Fruit fly (Drosophila melanogaster) whole organism, pupa: ENCODE results near the gene RpL7-like.

Source experiments
- CG10348 ChIP-seq: fragments of 200-800 bp; sonication (Bioruptor generic); IDR thresholded peaks from 2 replicates; pipeline ENCODE4 v1.3.6; 2022; ENCODE audit warnings: missing biosample characterization, missing genetic modification characterization
- CG12605 ChIP-seq: fragments of 200-800 bp; sonication (Bioruptor generic); IDR thresholded peaks from 2 replicates; pipeline ENCODE4 v1.3.6; 2022; ENCODE audit warnings: missing biosample characterization, missing genetic modification characterization
- CG13204 ChIP-seq: fragments of 200-800 bp; sonication (Bioruptor generic); optimal IDR thresholded peaks from 2 replicates; lab custom pipeline; 2018; ENCODE audit warnings: missing biosample characterization, mild to moderate bottlenecking, missing genetic modification characterization, moderate library complexity
- CG17806 ChIP-seq: fragments of 200-800 bp; sonication (Bioruptor generic); optimal IDR thresholded peaks from 2 replicates; lab custom pipeline; 2018; ENCODE audit warnings: missing biosample characterization, mild to moderate bottlenecking, missing genetic modification characterization, moderate library complexity
- CG4496 ChIP-seq: fragments of 200-800 bp; sonication (Bioruptor generic); IDR thresholded peaks from 3 replicates; pipeline ENCODE4 v1.3.6; 2022; ENCODE audit warnings: missing biosample characterization, missing genetic modification characterization
- CG8159 ChIP-seq: fragments of 200-800 bp; sonication (Bioruptor generic); optimal IDR thresholded peaks from 3 replicates; lab custom pipeline; 2018; ENCODE audit warnings: missing biosample characterization, mild to moderate bottlenecking, missing genetic modification characterization, moderate library complexity
- CG8301 ChIP-seq: fragments of 200-800 bp; sonication (Bioruptor generic); optimal IDR thresholded peaks from 2 replicates; lab custom pipeline; 2018; ENCODE audit warnings: missing biosample characterization, mild to moderate bottlenecking, missing genetic modification characterization
- CG9948 ChIP-seq: fragments of 200-800 bp; sonication (Bioruptor generic); optimal IDR thresholded peaks from 2 replicates; lab custom pipeline; 2018; ENCODE audit warnings: missing biosample characterization, mild to moderate bottlenecking, missing genetic modification characterization, moderate library complexity
- EcR ChIP-seq: fragments of 200-800 bp; sonication (Bioruptor generic); optimal IDR thresholded peaks from 3 replicates; lab custom pipeline; 2019; ENCODE audit warnings: missing biosample characterization, missing genetic modification characterization, mild to moderate bottlenecking, moderate library complexity, missing genetic modification reagents
- Ets98B ChIP-seq: fragments of 200-800 bp; sonication (Bioruptor generic); IDR thresholded peaks from 2 replicates; pipeline ENCODE4 v1.3.6; 2022; ENCODE audit warnings: missing biosample characterization, missing genetic modification characterization
- Snoo ChIP-seq: fragments of 200-800 bp; sonication (Bioruptor generic); optimal IDR thresholded peaks from 3 replicates; lab custom pipeline; 2017; ENCODE audit warnings: missing biosample characterization, mild to moderate bottlenecking, missing genetic modification characterization, inconsistent platforms
- fd96Ca ChIP-seq: fragments of 200-800 bp; sonication (Bioruptor generic); IDR thresholded peaks from 3 replicates; pipeline ENCODE4 v1.3.6; 2022; ENCODE audit warnings: missing biosample characterization, missing genetic modification characterization
- rn ChIP-seq: fragments of 200-800 bp; sonication (Bioruptor generic); IDR thresholded peaks from 2 replicates; pipeline ENCODE4 v1.3.6; 2022; ENCODE audit warnings: missing biosample characterization, missing genetic modification characterization

DNA sequence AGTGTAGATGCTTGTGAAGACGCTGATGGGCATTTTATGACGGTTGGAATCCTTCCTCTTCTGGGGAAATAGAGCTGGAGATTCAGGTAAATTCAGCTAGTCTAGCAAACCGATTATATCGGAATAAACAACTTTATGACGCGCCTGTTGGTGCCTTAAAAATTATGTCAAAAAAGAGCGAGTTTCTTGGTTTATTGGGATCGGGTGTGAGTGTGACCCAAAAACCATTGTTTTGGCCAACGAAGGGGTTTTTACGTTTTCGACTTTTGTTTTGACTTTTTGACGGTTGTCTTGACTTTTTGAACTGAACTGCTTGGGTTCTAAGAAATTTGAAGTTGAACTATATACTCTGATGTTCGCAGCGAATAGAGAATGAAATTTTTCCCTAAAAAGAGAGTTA lies 35.9 kb downstream of the RpL7-like start:
- TF ChIP-seq CG8159 (tag; lab: Kevin White, UChicago) (no peak), EcR (GFP tag; lab: Kevin White, UChicago) (no peak), CG10348 (GFP tag; lab: Robert Waterston, UW) (no peak), Snoo (tag; lab: Kevin White, UChicago) (no peak), Ets98B (GFP tag; lab: Robert Waterston, UW) (no peak), CG12605 (GFP tag; lab: Robert Waterston, UW) (no peak), CG8301 (tag; lab: Kevin White, UChicago) (no peak), CG4496 (GFP tag; lab: Robert Waterston, UW) (no peak), CG13204 (GFP tag; lab: Kevin White, UChicago) (no peak), CG9948 (tag; lab: Kevin White, UChicago) (no peak), CG17806 (tag; lab: Kevin White, UChicago) (no peak), rn (GFP tag; lab: Robert Waterston, UW) (no peak), fd96Ca (GFP tag; lab: Robert Waterston, UW) (no peak)
